Worm (Caenorhabditis elegans) whole organism, L1 larva: Measurements from ENCODE around the gene B0432.14.

Source experiments
- C04F5.9 ChIP-seq: sonication (generic microtip); optimal IDR thresholded peaks from 2 replicates; lab custom pipeline; 2016; ENCODE audit warnings: missing genetic modification characterization, missing compliant biosample characterization
- C16A3.4 ChIP-seq: fragments of 150-350 bp; optimal IDR thresholded peaks from 2 replicates; lab custom pipeline; 2014; ENCODE audit warnings: missing biosample characterization, missing genetic modification characterization
- C34B4.2 ChIP-seq: sonication (generic microtip); optimal IDR thresholded peaks from 2 replicates; lab custom pipeline; 2017; ENCODE audit warnings: mild to moderate bottlenecking, missing genetic modification characterization, missing compliant biosample characterization
- F16B12.6 ChIP-seq: fragments of 150-350 bp; optimal IDR thresholded peaks from 2 replicates; lab custom pipeline; 2014; ENCODE audit warnings: missing biosample characterization, missing genetic modification characterization
- Y116A8C.19 ChIP-seq: sonication (generic microtip); optimal IDR thresholded peaks from 2 replicates; lab custom pipeline; 2016; ENCODE audit warnings: missing compliant biosample characterization, missing genetic modification characterization, borderline replicate concordance
- aha-1 ChIP-seq: fragments of 150-350 bp; optimal IDR thresholded peaks from 2 replicates; lab custom pipeline; 2014; ENCODE audit warnings: missing biosample characterization, missing genetic modification characterization
- aly-2 ChIP-seq: fragments of 150-350 bp; optimal IDR thresholded peaks from 2 replicates; lab custom pipeline; 2014; ENCODE audit warnings: missing biosample characterization, missing genetic modification characterization
- ceh-82 ChIP-seq, 3 experiments: fragments of 150-350 bp in 1 of 3; sonication (generic microtip) in 2 of 3; optimal IDR thresholded peaks; 2 replicates each; lab custom pipeline; 2014 to 2017; ENCODE audit warnings: missing biosample characterization in 3 of 3, missing genetic modification characterization in 3 of 3
- ces-1 ChIP-seq: fragments of 150-350 bp; optimal IDR thresholded peaks from 2 replicates; lab custom pipeline; 2014; ENCODE audit warnings: missing biosample characterization, missing genetic modification reagents, missing genetic modification characterization
- dpl-1 ChIP-seq, 3 experiments: fragments of 150-350 bp in 2 of 3; sonication (generic microtip) in 1 of 3; optimal IDR thresholded peaks; 2 replicates each; lab custom pipeline; 2014 to 2017; ENCODE audit warnings: missing biosample characterization in 3 of 3, missing genetic modification characterization in 3 of 3, missing genetic modification reagents in 3 of 3
- efl-1 ChIP-seq, 4 experiments: fragments of 150-350 bp; optimal IDR thresholded peaks in 3 of 4; peaks in 1 of 4; 1 replicate in 1 of 4; 2 replicates in 3 of 4; lab custom pipeline; 2014; ENCODE audit warnings: missing biosample characterization in 2 of 4, missing genetic modification characterization in 2 of 4, missing genetic modification reagents in 2 of 4
- efl-3 ChIP-seq: fragments of 200-800 bp; sonication (Bioruptor generic); optimal IDR thresholded peaks from 2 replicates; lab custom pipeline; 2018; ENCODE audit warnings: mild to moderate bottlenecking, missing genetic modification characterization, missing compliant biosample characterization
- egl-13 ChIP-seq: sonication (generic microtip); optimal IDR thresholded peaks from 2 replicates; lab custom pipeline; 2016; ENCODE audit warnings: missing genotype, missing genetic modification reagents, missing genetic modification characterization, missing compliant biosample characterization
- elt-2 ChIP-seq: sonication (generic microtip); optimal IDR thresholded peaks from 2 replicates; lab custom pipeline; 2016; ENCODE audit warnings: missing genetic modification characterization, mild to moderate bottlenecking, inconsistent platforms, missing compliant biosample characterization, missing genetic modification reagents
- fkh-10 ChIP-seq: sonication (generic microtip); optimal IDR thresholded peaks from 2 replicates; lab custom pipeline; 2017; ENCODE audit warnings: missing biosample characterization, missing genetic modification reagents, missing genetic modification characterization
- fkh-4 ChIP-seq: sonication (generic microtip); optimal IDR thresholded peaks from 2 replicates; lab custom pipeline; 2016; ENCODE audit warnings: missing compliant biosample characterization, missing genetic modification characterization, borderline replicate concordance
- fos-1 ChIP-seq: fragments of 150-350 bp; optimal IDR thresholded peaks from 2 replicates; lab custom pipeline; 2014; ENCODE audit warnings: missing biosample characterization, missing genetic modification characterization
- grh-1 ChIP-seq: fragments of 200-800 bp; sonication (Bioruptor generic); IDR thresholded peaks from 2 replicates; pipeline ENCODE4 v1.3.6; 2022; ENCODE audit warnings: missing genetic modification reagents, missing genetic modification characterization, missing compliant biosample characterization
- hlh-4 ChIP-seq: sonication (generic microtip); optimal IDR thresholded peaks from 2 replicates; lab custom pipeline; 2016; ENCODE audit warnings: mild to moderate bottlenecking, missing genetic modification characterization, missing compliant biosample characterization
- isw-1 ChIP-seq: fragments of 200-800 bp; sonication (Bioruptor generic); IDR thresholded peaks from 2 replicates; pipeline ENCODE4 v1.3.6; 2022; ENCODE audit warnings: missing genetic modification characterization, missing compliant biosample characterization
- lin-13 ChIP-seq: fragments of 150-350 bp; optimal IDR thresholded peaks from 2 replicates; lab custom pipeline; 2014; ENCODE audit warnings: missing biosample characterization, missing genetic modification reagents, missing genetic modification characterization
- lin-15B ChIP-seq: fragments of 150-350 bp; sonication (generic microtip); optimal IDR thresholded peaks from 3 replicates; lab custom pipeline; 2014; ENCODE audit warnings: missing biosample characterization, missing genetic modification characterization
- lin-39 ChIP-seq: fragments of 150-350 bp; optimal IDR thresholded peaks from 2 replicates; lab custom pipeline; 2014; ENCODE audit warnings: missing biosample characterization, missing genetic modification reagents, missing genetic modification characterization
- lsy-2 ChIP-seq, 2 experiments: fragments of 150-350 bp; optimal IDR thresholded peaks; 2 replicates each; lab custom pipeline; 2014; ENCODE audit warnings: missing biosample characterization in 2 of 2, missing genetic modification characterization in 2 of 2
- mdl-1 ChIP-seq, 2 experiments: fragments of 150-350 bp; optimal IDR thresholded peaks; 2 replicates each; lab custom pipeline; 2014 to 2017; ENCODE audit warnings: missing biosample characterization in 2 of 2, missing genetic modification characterization in 2 of 2, inconsistent platforms in 1 of 2
- nhr-11 ChIP-seq: fragments of 150-350 bp; optimal IDR thresholded peaks from 2 replicates; lab custom pipeline; 2014; ENCODE audit warnings: missing biosample characterization, missing genetic modification characterization
- nhr-12 ChIP-seq: sonication (generic microtip); optimal IDR thresholded peaks from 2 replicates; lab custom pipeline; 2017; ENCODE audit warnings: missing biosample characterization, missing genetic modification characterization
- nhr-237 ChIP-seq: fragments of 150-350 bp; optimal IDR thresholded peaks from 2 replicates; lab custom pipeline; 2014; ENCODE audit warnings: missing biosample characterization, missing genetic modification characterization
- nhr-47 ChIP-seq: sonication (generic microtip); optimal IDR thresholded peaks from 2 replicates; lab custom pipeline; 2016; ENCODE audit warnings: mild to moderate bottlenecking, missing genetic modification characterization, moderate library complexity, missing compliant biosample characterization
- nhr-71 ChIP-seq: sonication (generic microtip); optimal IDR thresholded peaks from 2 replicates; lab custom pipeline; 2016; ENCODE audit warnings: mild to moderate bottlenecking, missing genetic modification characterization, moderate library complexity, missing compliant biosample characterization
- nhr-76 ChIP-seq: sonication (generic microtip); optimal IDR thresholded peaks from 2 replicates; lab custom pipeline; 2017; ENCODE audit warnings: missing biosample characterization, missing genetic modification characterization
- nhr-77 ChIP-seq: fragments of 150-350 bp; optimal IDR thresholded peaks from 2 replicates; lab custom pipeline; 2014; ENCODE audit warnings: missing biosample characterization, missing genetic modification characterization
- nhr-84 ChIP-seq: sonication (generic microtip); optimal IDR thresholded peaks from 2 replicates; lab custom pipeline; 2017; ENCODE audit warnings: missing biosample characterization, missing genetic modification characterization
- nhr-85 ChIP-seq: sonication (generic microtip); peaks from one replicate; lab custom pipeline; 2016; ENCODE audit warnings: missing genetic modification characterization, inconsistent platforms, missing compliant biosample characterization
- nhr-90 ChIP-seq: sonication (generic microtip); optimal IDR thresholded peaks from 2 replicates; lab custom pipeline; 2016; ENCODE audit warnings: mild to moderate bottlenecking, missing genetic modification characterization, missing compliant biosample characterization; ENCODE audit not compliant: poor library complexity
- pax-3 ChIP-seq: fragments of 200-800 bp; sonication (Bioruptor generic); optimal IDR thresholded peaks from 2 replicates; lab custom pipeline; 2018; ENCODE audit warnings: mild to moderate bottlenecking, missing genetic modification characterization, moderate library complexity, missing compliant biosample characterization
- pqm-1 ChIP-seq: sonication (generic microtip); optimal IDR thresholded peaks from 3 replicates; lab custom pipeline; 2017; ENCODE audit warnings: missing biosample characterization, missing genetic modification characterization
- skn-1 ChIP-seq: fragments of 150-350 bp; optimal IDR thresholded peaks from 2 replicates; lab custom pipeline; 2014; ENCODE audit warnings: missing biosample characterization, missing genetic modification characterization
- snu-23 ChIP-seq: sonication (generic microtip); optimal IDR thresholded peaks from 2 replicates; lab custom pipeline; 2016; ENCODE audit warnings: missing genetic modification characterization, missing compliant biosample characterization
- sptf-1 ChIP-seq: fragments of 150-350 bp; optimal IDR thresholded peaks from 2 replicates; lab custom pipeline; 2014; ENCODE audit warnings: missing biosample characterization, missing genetic modification characterization
- sup-37 ChIP-seq: fragments of 200-800 bp; sonication (Bioruptor generic); optimal IDR thresholded peaks from 2 replicates; lab custom pipeline; 2018; ENCODE audit warnings: mild to moderate bottlenecking, missing genetic modification characterization, missing compliant biosample characterization
- unc-62 ChIP-seq: fragments of 150-350 bp; optimal IDR thresholded peaks from 2 replicates; lab custom pipeline; 2014; ENCODE audit warnings: missing biosample characterization, missing genetic modification reagents, missing genetic modification characterization
- unc-98 ChIP-seq: fragments of 200-800 bp; sonication (Bioruptor generic); IDR thresholded peaks from 2 replicates; pipeline ENCODE4 v1.3.6; 2022; ENCODE audit warnings: missing genetic modification characterization, missing compliant biosample characterization
- zag-1 ChIP-seq: fragments of 150-350 bp; optimal IDR thresholded peaks from 2 replicates; lab custom pipeline; 2014; ENCODE audit warnings: missing biosample characterization, missing genetic modification characterization
- zip-4 ChIP-seq: fragments of 200-800 bp; sonication (Bioruptor generic); optimal IDR thresholded peaks from 2 replicates; lab custom pipeline; 2018; ENCODE audit warnings: mild to moderate bottlenecking, missing genetic modification characterization, moderate library complexity, missing compliant biosample characterization
- ztf-4 ChIP-seq: fragments of 150-350 bp; optimal IDR thresholded peaks from 2 replicates; lab custom pipeline; 2014; ENCODE audit warnings: missing biosample characterization, missing genetic modification characterization

Gene B0432.14

ce11 chrII:282483-282882 lies 18.3 kb downstream of the B0432.14 start, which contains the start of gene trul-1:
trul-1 (minus strand) TSS chrII:282583.
- TF ChIP-seq efl-3 (GFP tag; lab: Kevin White, UChicago) (no peak), C04F5.9 (tag; lab: Kevin White, UChicago) (no peak), sup-37 (GFP tag; lab: Kevin White, UChicago) (no peak), fkh-10 (GFP tag; lab: Kevin White, UChicago) (no peak), nhr-71 (no peak), hlh-4 (no peak), skn-1 (tag; lab: Kevin White, UChicago) (no peak)

DNA sequence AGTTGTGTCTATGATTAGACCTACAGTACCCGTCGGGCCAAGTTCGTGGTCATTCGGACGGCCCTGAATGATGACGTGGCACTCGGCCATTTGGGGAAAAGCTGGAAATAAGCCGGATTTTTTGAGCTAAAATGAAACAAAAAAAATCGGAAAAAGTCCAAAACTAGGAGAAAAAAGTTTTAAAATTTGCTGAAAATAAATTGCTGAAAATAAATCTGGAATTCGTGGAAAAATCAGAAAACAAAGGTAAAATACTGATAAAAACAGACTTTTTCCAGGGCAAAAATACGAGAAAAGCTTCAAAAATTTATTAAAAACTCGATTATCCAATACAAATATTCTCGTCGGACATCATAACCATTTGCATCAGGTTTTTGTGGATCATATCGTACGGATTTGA lies 19.4 kb downstream of the B0432.14 start, which contains the start of gene B0432.9:
TSS of gene B0432.9 (minus strand) at position 101 of the 400 bp plus-strand sequence.
- no peak for TF ChIP-seq pax-3 (tag; lab: Kevin White, UChicago)
- TF ChIP-seq C16A3.4: no peak
- no peak for TF ChIP-seq unc-98
- no peak for TF ChIP-seq aha-1 (tag; lab: Kevin White, UChicago)
- no peak for TF ChIP-seq nhr-11 (tag; lab: Kevin White, UChicago)
- TF ChIP-seq fkh-4: no peak

ce11 chrII:285627-286550 lies 21.7 kb downstream of the B0432.14 start, which contains the start of gene B0432.10:
B0432.10 (minus strand) TSS chrII:286275.
- TF ChIP-seq aly-2 (peak; percentile 23), egl-13 (tag; lab: Kevin White, UChicago) (peak; percentile 81), lin-13 (GFP tag; lab: Kevin White, UChicago) (peak; percentile 85), lsy-2 (tag; optimal IDR thresholded peaks at IDR 0.05; lab: Kevin White, UChicago) (peak; percentile 92), elt-2 (tag; lab: Kevin White, UChicago) (peak; percentile 52), unc-62 (GFP tag; lab: Kevin White, UChicago) (no peak), ces-1 (GFP tag; lab: Kevin White, UChicago) (no peak), efl-1 (optimal IDR thresholded peaks at IDR 0.05; lab: Kevin White, UChicago) (peak; percentile 76 to 97), efl-1 (GFP tag; optimal IDR thresholded peaks at IDR 0.05 in 1 of 2; lab: Kevin White, UChicago) (peak; percentile 97 to 100), sup-37 (GFP tag; lab: Kevin White, UChicago) (peak; percentile 60), zag-1 (tag; lab: Kevin White, UChicago) (no peak), zip-4 (peak; percentile 55), ceh-82 (tag; optimal IDR thresholded peaks at IDR 0.05; lab: Kevin White, UChicago) (peak; percentile 92 to 93 (median 93)), nhr-84 (tag; lab: Kevin White, UChicago) (no peak), ztf-4 (peak; percentile 27), lin-39 (tag; lab: Kevin White, UChicago) (peak; percentile 88), isw-1 (GFP tag; lab: Robert Waterston, UW) (peak; percentile 82), grh-1 (peak; percentile 77), lin-15B (tag; lab: Kevin White, UChicago) (peak; percentile 82), nhr-77 (peak; percentile 38), pqm-1 (no peak), unc-98 (no peak), nhr-12 (no peak), nhr-237 (peak; percentile 53), C16A3.4 (peak; percentile 85), C34B4.2 (no peak), nhr-90 (tag; lab: Kevin White, UChicago) (peak; percentile 86), nhr-85 (tag; lab: Kevin White, UChicago) (peak; percentile 90), snu-23 (peak; percentile 93), mdl-1 (tag; optimal IDR thresholded peaks at IDR 0.05; lab: Kevin White, UChicago) (peak in 1 of 2 experiments; percentile 72), dpl-1 (GFP tag; optimal IDR thresholded peaks at IDR 0.05; lab: Kevin White, UChicago) (peak; percentile 97 to 98 (median 97)), skn-1 (tag; lab: Kevin White, UChicago) (peak; percentile 95), fos-1 (peak; percentile 55), nhr-76 (tag; lab: Kevin White, UChicago) (no peak), sptf-1 (tag; lab: Kevin White, UChicago) (no peak), nhr-47 (tag; lab: Kevin White, UChicago) (peak; percentile 92), aha-1 (tag; lab: Kevin White, UChicago) (peak; percentile 32), Y116A8C.19 (no peak), F16B12.6 (tag; lab: Kevin White, UChicago) (peak; percentile 64)
